Worm (Caenorhabditis elegans) whole organism, L4/young adult: ENCODE measurements around the gene F13B12.1.

Source experiments
- W03F9.2 ChIP-seq: fragments of 150-350 bp; optimal IDR thresholded peaks from 2 replicates; lab custom pipeline; 2014; ENCODE audit warnings: missing biosample characterization, missing genetic modification characterization
- dao-5 ChIP-seq: sonication (generic microtip); optimal IDR thresholded peaks from 2 replicates; lab custom pipeline; 2016; ENCODE audit warnings: missing genotype, missing genetic modification characterization, moderate library complexity, missing compliant biosample characterization
- him-1 ChIP-seq: sonication (generic microtip); optimal IDR thresholded peaks from 2 replicates; lab custom pipeline; 2016; ENCODE audit warnings: missing genotype, missing genetic modification reagents, missing genetic modification characterization, missing compliant biosample characterization

DNA sequence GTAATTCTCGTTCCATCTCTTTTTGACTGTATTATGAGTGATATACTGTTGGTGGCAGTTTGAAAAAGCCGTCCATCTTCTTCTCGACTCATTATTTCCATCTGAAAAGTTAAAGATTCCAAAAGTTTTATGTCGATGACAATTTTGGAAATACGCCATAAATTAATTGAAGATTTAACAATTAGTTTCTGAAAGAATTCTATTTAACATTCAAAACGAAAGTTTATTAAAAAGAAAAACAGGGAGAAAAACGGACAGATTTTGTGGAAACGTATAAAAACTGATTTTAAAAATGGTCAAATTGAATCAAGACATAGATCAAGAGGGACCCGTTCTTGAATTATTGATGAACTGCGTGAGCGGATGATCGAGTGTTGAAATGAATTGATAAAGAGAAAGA, 10.6 kb downstream of the F13B12.1 start, which contains the start of gene R10H10.7:
- no peak for TF ChIP-seq him-1 (tag; lab: Kevin White, UChicago)
- TF ChIP-seq W03F9.2 (tag; lab: Kevin White, UChicago) = no peak
- no peak for TF ChIP-seq dao-5 (tag; lab: Kevin White, UChicago)
